Worm (Caenorhabditis elegans) whole organism, midembryonic: ENCODE measurements around the gene F25G6.9.

Source experiments
- cog-1 ChIP-seq: sonication (generic microtip); optimal IDR thresholded peaks from 2 replicates; lab custom pipeline; 2016; ENCODE audit warnings: missing genetic modification characterization, missing compliant biosample characterization
- ztf-23 ChIP-seq: fragments of 200-800 bp; sonication (Bioruptor generic); IDR thresholded peaks from 2 replicates; pipeline ENCODE4 v1.3.6; 2022; ENCODE audit warnings: missing genetic modification reagents, missing genetic modification characterization, missing compliant biosample characterization

DNA sequence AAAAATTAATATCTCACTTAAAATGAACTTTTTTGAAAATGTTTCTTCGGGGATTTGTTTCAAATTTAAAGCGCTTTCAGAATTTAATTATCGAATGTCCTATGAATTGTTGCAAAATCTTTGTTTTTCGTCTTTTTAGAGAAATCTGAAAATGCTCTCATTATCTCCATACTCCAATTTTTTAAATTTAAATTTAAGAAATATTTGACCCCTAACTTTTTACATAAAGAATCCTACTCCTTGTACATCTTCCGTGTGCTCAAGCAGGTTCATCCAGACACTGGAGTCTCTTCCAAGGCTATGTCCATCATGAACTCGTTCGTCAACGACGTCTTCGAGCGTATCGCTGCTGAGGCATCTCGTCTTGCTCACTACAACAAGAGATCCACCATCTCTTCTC, 33.6 kb downstream of the F25G6.9 start, which contains the start of gene his-39:
- no peak for TF ChIP-seq cog-1 (tag; lab: Kevin White, UChicago)
- TF ChIP-seq ztf-23 (GFP tag; lab: Robert Waterston, UW) = no peak
